Worm (Caenorhabditis elegans): Measurements from ENCODE around the gene T04C9.1.

Gene T04C9.1

ce11 chrIII:6055706-6056105 lies 62.7 kb downstream of the T04C9.1 start, which contains the start of gene F40H6.5:
Gene F40H6.5, minus strand, starts transcription at chrIII:6055806.
- TF ChIP-seq fos-1 (tag; optimal IDR thresholded peaks at IDR 0.05), result no peak
